Fruit fly (Drosophila melanogaster): ENCODE data around the gene btn.

Gene btn

DNA sequence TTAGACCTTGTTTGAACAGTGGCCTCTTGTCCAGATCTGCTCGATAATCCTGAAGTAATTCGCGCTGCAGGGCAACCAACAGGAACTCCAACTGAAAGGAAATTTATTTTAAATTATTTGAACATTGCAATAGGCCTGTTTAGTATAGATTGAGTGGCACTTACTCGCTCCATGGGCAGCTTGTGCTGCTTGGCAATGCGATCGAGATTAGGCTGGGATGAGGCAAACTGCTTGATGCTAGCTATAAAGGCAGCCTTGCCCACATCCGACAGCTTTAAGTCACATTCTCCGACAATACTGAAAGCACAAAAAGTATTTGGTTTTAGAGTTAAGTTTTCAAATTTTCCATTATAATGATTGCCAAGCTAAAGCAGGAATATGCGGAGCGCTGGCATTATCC is 22.8 kb upstream of the btn start, which contains the start of gene CG13843:
Gene CG13843, plus strand, starts transcription at position 301 of the 400 bp plus-strand sequence.
- TF ChIP-seq Ets65A (GFP tag) (no peak), Lpt (GFP tag; optimal IDR thresholded peaks at IDR 0.05) (no peak), gfzf (GFP tag; optimal IDR thresholded peaks at IDR 0.05) (no peak), emc (GFP tag; optimal IDR thresholded peaks at IDR 0.05) (no peak), Hr39 (optimal IDR thresholded peaks at IDR 0.05) (no peak)

DNA sequence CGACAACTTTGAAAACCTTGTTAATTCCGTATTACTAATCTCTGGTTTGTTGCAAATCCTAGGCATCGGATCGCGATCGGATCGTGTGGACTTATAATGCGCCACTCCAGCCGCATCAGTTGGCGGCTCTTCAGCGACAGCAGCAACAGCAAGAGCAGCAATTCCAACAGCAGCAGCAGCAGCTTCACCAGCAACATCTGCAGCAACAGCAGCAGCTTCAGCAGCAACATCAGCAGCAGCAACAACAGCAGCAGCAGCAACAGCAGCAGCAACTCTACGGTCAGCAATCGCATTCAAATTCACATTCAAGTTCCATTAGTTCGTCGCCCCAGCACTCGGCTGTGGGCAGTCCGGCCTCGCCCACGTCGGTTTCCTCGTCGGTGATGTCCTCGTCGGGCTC is 16.4 kb upstream of the btn start:
- TF ChIP-seq sna (GFP tag; IDR thresholded peaks at IDR 0.05; ENCODE audit: partially characterized antibody) (no peak), Dfd (GFP tag; optimal IDR thresholded peaks at IDR 0.05) (peak in 1 of 2 experiments; percentile 23)

DNA sequence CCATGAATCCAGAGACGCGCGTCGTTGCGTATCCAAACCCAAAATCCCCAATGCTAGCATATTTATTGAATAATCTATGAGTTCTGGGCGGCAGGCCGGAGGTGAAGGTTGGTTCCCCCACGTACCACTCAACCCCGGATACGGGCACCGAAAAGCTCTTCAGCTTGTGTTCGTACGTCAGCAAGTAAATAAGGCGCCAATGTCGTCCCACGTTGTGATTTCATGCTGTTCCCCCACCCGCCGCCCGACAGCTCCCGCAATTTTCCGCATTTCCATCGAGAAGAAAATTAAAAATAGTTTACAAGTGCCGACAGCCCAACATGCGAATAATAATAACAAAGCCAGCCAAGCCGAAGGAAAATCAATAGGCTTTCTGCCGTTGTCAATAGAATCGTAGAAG is 12.3 kb upstream of the btn start:
- no peak for TF ChIP-seq lov (optimal IDR thresholded peaks at IDR 0.05)
- no peak for TF ChIP-seq lov (GFP tag; IDR thresholded peaks at IDR 0.05)
- peak; percentile 61 for TF ChIP-seq ftz-f1 (GFP tag; optimal IDR thresholded peaks at IDR 0.05)
- TF ChIP-seq Med (GFP tag): peak; percentile 1
- no peak for TF ChIP-seq HmgZ (tag; optimal IDR thresholded peaks at IDR 0.05)
- 0 out of 3 replicates have a peak, but pooled peaks have one; percentile 43 for TF ChIP-seq hb (GFP tag; IDR thresholded peaks at IDR 0.05; ENCODE audit: partially characterized antibody)
- 0 out of 4 replicates have a peak, but pooled peaks have one; percentile 31 for TF ChIP-seq chinmo (GFP tag; IDR thresholded peaks at IDR 0.05; ENCODE audit: partially characterized antibody)
- 0 out of 2 replicates have a peak, but pooled peaks have one; percentile 39 for TF ChIP-seq crol (GFP tag; IDR thresholded peaks at IDR 0.05)
- TF ChIP-seq CG10209 (GFP tag; optimal IDR thresholded peaks at IDR 0.05): no peak
- TF ChIP-seq Ets65A (GFP tag): peak; percentile 7
- peak; percentile 93 for TF ChIP-seq sr (GFP tag; IDR thresholded peaks at IDR 0.05)
- TF ChIP-seq CG10543 (GFP tag; optimal IDR thresholded peaks at IDR 0.05): peak; percentile 62

DNA sequence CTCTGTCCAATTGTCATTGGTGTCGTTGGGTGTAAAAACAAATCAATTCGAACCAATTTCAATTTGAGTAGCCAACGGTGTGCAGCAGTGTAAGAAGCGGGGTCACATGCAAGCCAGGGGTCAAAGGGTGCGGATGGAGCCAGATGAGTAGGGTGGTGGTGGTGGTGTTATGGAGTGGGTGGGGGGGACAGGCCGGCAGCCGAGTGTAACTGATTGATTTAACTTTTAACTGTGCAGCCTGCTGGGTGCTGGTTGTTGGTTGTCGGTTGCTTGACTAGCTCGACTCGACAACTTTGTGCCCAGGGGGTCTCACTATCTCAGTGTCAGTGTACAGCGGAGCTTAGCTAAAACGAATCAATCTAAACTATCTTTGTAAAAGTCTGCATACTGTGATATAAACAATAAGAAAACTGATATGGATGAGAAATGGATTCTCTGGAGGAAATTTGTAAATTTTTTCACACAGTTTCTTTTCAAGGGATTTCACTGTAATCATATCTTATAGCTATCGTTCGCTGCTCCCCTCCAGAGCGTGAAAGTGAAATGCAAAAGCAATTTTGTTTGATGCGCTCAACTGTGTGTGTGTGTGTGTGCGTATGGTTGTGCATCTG is 11.0 kb upstream of the btn start:
- TF ChIP-seq lmd (GFP tag; IDR thresholded peaks at IDR 0.05): peak; percentile 82
- TF ChIP-seq klu (GFP tag; IDR thresholded peaks at IDR 0.05): peak; percentile 47; the same call in 1 of the 2 replicates
- no peak for TF ChIP-seq Hr39 (optimal IDR thresholded peaks at IDR 0.05)
- TF ChIP-seq CG42726 (GFP tag; IDR thresholded peaks at IDR 0.05; ENCODE audit: partially characterized antibody): no peak
- TF ChIP-seq caup (GFP tag; optimal IDR thresholded peaks at IDR 0.05; ENCODE audit: severe bottlenecking): peak; percentile 16
- TF ChIP-seq sima (GFP tag; optimal IDR thresholded peaks at IDR 0.05): no peak
- no peak for TF ChIP-seq CkIIα-i1 (GFP tag; IDR thresholded peaks at IDR 0.05)
- no peak for TF ChIP-seq CG8290 (GFP tag; optimal IDR thresholded peaks at IDR 0.05)
- no peak for TF ChIP-seq CG8290 (tag; optimal IDR thresholded peaks at IDR 0.05)
- no peak for TF ChIP-seq B-H2 (GFP tag; optimal IDR thresholded peaks at IDR 0.05)
- no peak for TF ChIP-seq pan (optimal IDR thresholded peaks at IDR 0.05)
- TF ChIP-seq pan (GFP tag; optimal IDR thresholded peaks at IDR 0.05 in 1 of 2, IDR thresholded peaks at IDR 0.05 in 1 of 2): peak in 1 of 2 experiments; percentile 76
- no peak for TF ChIP-seq CG9797 (GFP tag; optimal IDR thresholded peaks at IDR 0.05)
- 0 out of 3 replicates have a peak, but pooled peaks have one; percentile 9 for TF ChIP-seq Mrtf (GFP tag; IDR thresholded peaks at IDR 0.05)
- peak; percentile 75 for TF ChIP-seq CG10366 (GFP tag; IDR thresholded peaks at IDR 0.05)
- peak; percentile 12 for TF ChIP-seq NK7.1 (GFP tag; optimal IDR thresholded peaks at IDR 0.05)
- TF ChIP-seq Ets65A (GFP tag): peak; percentile 85
- TF ChIP-seq CG12219 (GFP tag; optimal IDR thresholded peaks at IDR 0.05): no peak
- TF ChIP-seq Blimp-1 (GFP tag; optimal IDR thresholded peaks at IDR 0.05): peak; percentile 94
- no peak for TF ChIP-seq CG34376 (GFP tag; optimal IDR thresholded peaks at IDR 0.05)
- TF ChIP-seq tx (GFP tag; optimal IDR thresholded peaks at IDR 0.05): peak; percentile 60
- TF ChIP-seq Ravus (GFP tag; IDR thresholded peaks at IDR 0.05): 0 out of 2 replicates have a peak, but pooled peaks have one; percentile 14
- TF ChIP-seq CG3995 (GFP tag; optimal IDR thresholded peaks at IDR 0.05): no peak
- TF ChIP-seq otp (GFP tag; IDR thresholded peaks at IDR 0.05): peak; percentile 84
- no peak for TF ChIP-seq CG3838 (GFP tag; optimal IDR thresholded peaks at IDR 0.05)
- TF ChIP-seq CG7357 (GFP tag; IDR thresholded peaks at IDR 0.05): peak; percentile 34; the same call in 1 of the 3 replicates
- 0 out of 3 replicates have a peak, but pooled peaks have one; percentile 58 for TF ChIP-seq CG11560 (tag; IDR thresholded peaks at IDR 0.05)
- TF ChIP-seq CG10431 (GFP tag; optimal IDR thresholded peaks at IDR 0.05): no peak
- TF ChIP-seq Lpt (GFP tag; optimal IDR thresholded peaks at IDR 0.05): no peak
- peak; percentile 27 for TF ChIP-seq CG6683 (GFP tag; optimal IDR thresholded peaks at IDR 0.05)
- TF ChIP-seq inv (GFP tag; IDR thresholded peaks at IDR 0.05; ENCODE audit: partially characterized antibody): no peak
- TF ChIP-seq CTCF (GFP tag; optimal IDR thresholded peaks at IDR 0.05): no peak

Measured in whole organism, embryonic.